Fruit fly (Drosophila melanogaster): Measurements from ENCODE around the gene CG10943.

- TF ChIP-seq sage (GFP tag; optimal IDR thresholded peaks at IDR 0.05), result no peak
- TF ChIP-seq usp (GFP tag; optimal IDR thresholded peaks at IDR 0.05), result no peak
- no peak for TF ChIP-seq Abd-B (GFP tag; optimal IDR thresholded peaks at IDR 0.05)
- TF ChIP-seq dmrt93B (GFP tag; optimal IDR thresholded peaks at IDR 0.05), result no peak
- no peak for TF ChIP-seq dsf (GFP tag; optimal IDR thresholded peaks at IDR 0.05; ENCODE audit: borderline replicate concordance)
- TF ChIP-seq CrebA (GFP tag; optimal IDR thresholded peaks at IDR 0.05; ENCODE audit: borderline replicate concordance), result no peak
- no peak for TF ChIP-seq pan (optimal IDR thresholded peaks at IDR 0.05)
- no peak for TF ChIP-seq N (GFP tag; optimal IDR thresholded peaks at IDR 0.05)
- no peak for TF ChIP-seq tai (GFP tag; optimal IDR thresholded peaks at IDR 0.05)
- TF ChIP-seq Sp1 (GFP tag; optimal IDR thresholded peaks at IDR 0.05), result no peak
- TF ChIP-seq psq (GFP tag; optimal IDR thresholded peaks at IDR 0.05), result no peak
- TF ChIP-seq Mio (GFP tag; optimal IDR thresholded peaks at IDR 0.05), result no peak
These were observed at the start of gene CG10943 for dm6 chr3L:12862820-12863219.
